Worm (Caenorhabditis elegans) whole organism, early embryonic: Measurements from ENCODE around the gene ethe-1.
A peak's percentile ranks its signal among the peaks of the same experiment; 100 is the strongest.

Experiments used
- B0310.2 ChIP-seq: sonication (generic microtip); optimal IDR thresholded peaks from 2 replicates; lab custom pipeline; 2016; ENCODE audit warnings: mild to moderate bottlenecking, missing genetic modification characterization, missing compliant biosample characterization
- F13C5.2 ChIP-seq: sonication (generic microtip); optimal IDR thresholded peaks from 2 replicates; lab custom pipeline; 2017; ENCODE audit warnings: mild to moderate bottlenecking, missing genetic modification characterization, inconsistent platforms, missing compliant biosample characterization
- aly-1 ChIP-seq: sonication (generic microtip); optimal IDR thresholded peaks from 2 replicates; lab custom pipeline; 2016; ENCODE audit warnings: missing genetic modification characterization, missing compliant biosample characterization
- ama-1 ChIP-seq: fragments of 150-350 bp; optimal IDR thresholded peaks from 2 replicates; lab custom pipeline; 2014
- ceh-13 ChIP-seq: fragments of 200-800 bp; sonication (Bioruptor generic); optimal IDR thresholded peaks from 2 replicates; lab custom pipeline; 2018; ENCODE audit warnings: mild to moderate bottlenecking, missing genetic modification characterization, missing compliant biosample characterization
- ceh-36 ChIP-seq: sonication (generic microtip); optimal IDR thresholded peaks from 2 replicates; lab custom pipeline; 2016; ENCODE audit warnings: missing genetic modification characterization, inconsistent platforms, missing compliant biosample characterization
- ets-7 ChIP-seq: sonication (generic microtip); optimal IDR thresholded peaks from 2 replicates; lab custom pipeline; 2016; ENCODE audit warnings: missing genotype, missing genetic modification characterization, missing compliant biosample characterization
- flt-1 ChIP-seq: fragments of 200-800 bp; sonication (Bioruptor generic); IDR thresholded peaks from 2 replicates; pipeline ENCODE4 v1.3.6; 2022; ENCODE audit warnings: missing genetic modification characterization, missing compliant biosample characterization
- hmbx-1 ChIP-seq: sonication (generic microtip); optimal IDR thresholded peaks from 2 replicates; lab custom pipeline; 2016; ENCODE audit warnings: mild to moderate bottlenecking, missing genetic modification characterization, missing compliant biosample characterization
- hmg-4 ChIP-seq: fragments of 200-800 bp; sonication (Bioruptor generic); optimal IDR thresholded peaks from 2 replicates; lab custom pipeline; 2018; ENCODE audit warnings: mild to moderate bottlenecking, missing genetic modification characterization, missing compliant biosample characterization
- hnd-1 ChIP-seq: sonication (generic microtip); optimal IDR thresholded peaks from 2 replicates; lab custom pipeline; 2016; ENCODE audit warnings: missing genetic modification characterization, missing compliant biosample characterization
- pes-1 ChIP-seq: fragments of 200-800 bp; sonication (Bioruptor generic); IDR thresholded peaks from 2 replicates; pipeline ENCODE4 v1.3.6; 2022; ENCODE audit warnings: missing genetic modification reagents, missing genetic modification characterization, missing compliant biosample characterization
- scrt-1 ChIP-seq: fragments of 200-800 bp; sonication (Bioruptor generic); IDR thresholded peaks from 2 replicates; pipeline ENCODE4 v1.3.6; 2022; ENCODE audit warnings: missing genetic modification characterization, missing compliant biosample characterization
- sea-1 ChIP-seq: fragments of 200-800 bp; sonication (Bioruptor generic); conservative IDR thresholded peaks from 2 replicates; pipeline ENCODE4 v1.3.6; 2022; ENCODE audit warnings: missing genetic modification characterization, missing compliant biosample characterization
- tbx-11 ChIP-seq: fragments of 200-800 bp; sonication (Bioruptor generic); IDR thresholded peaks from 2 replicates; pipeline ENCODE4 v1.3.6; 2022; ENCODE audit warnings: missing genetic modification characterization, missing compliant biosample characterization
- tbx-37 ChIP-seq: fragments of 200-800 bp; sonication (Bioruptor generic); conservative IDR thresholded peaks from 2 replicates; pipeline ENCODE4 v1.3.6; 2022; ENCODE audit warnings: missing genetic modification reagents, missing genetic modification characterization, missing compliant biosample characterization
- tra-4 ChIP-seq: sonication (generic microtip); optimal IDR thresholded peaks from 2 replicates; lab custom pipeline; 2017; ENCODE audit warnings: missing genetic modification characterization, missing compliant biosample characterization

Gene ethe-1

ce11 chrIV:9533071-9533470 lies 24.5 kb upstream of the ethe-1 start, which contains the start of gene F56H11.2:
Gene F56H11.2 (minus strand): TSS chrIV:9533171.
- no peak for TF ChIP-seq hnd-1
- no peak for TF ChIP-seq flt-1
- no peak for TF ChIP-seq tbx-11
- no peak for TF ChIP-seq F13C5.2 (tag; lab: Kevin White, UChicago)
- TF ChIP-seq ceh-13 (GFP tag; lab: Kevin White, UChicago): no peak
- no peak for TF ChIP-seq ama-1 (lab: Kevin White, UChicago)
- TF ChIP-seq B0310.2 (tag; lab: Kevin White, UChicago): no peak
- TF ChIP-seq hmg-4: no peak
- TF ChIP-seq tra-4 (tag; lab: Kevin White, UChicago): no peak
- TF ChIP-seq hmbx-1 (tag; lab: Kevin White, UChicago): no peak
- TF ChIP-seq aly-1: no peak

DNA sequence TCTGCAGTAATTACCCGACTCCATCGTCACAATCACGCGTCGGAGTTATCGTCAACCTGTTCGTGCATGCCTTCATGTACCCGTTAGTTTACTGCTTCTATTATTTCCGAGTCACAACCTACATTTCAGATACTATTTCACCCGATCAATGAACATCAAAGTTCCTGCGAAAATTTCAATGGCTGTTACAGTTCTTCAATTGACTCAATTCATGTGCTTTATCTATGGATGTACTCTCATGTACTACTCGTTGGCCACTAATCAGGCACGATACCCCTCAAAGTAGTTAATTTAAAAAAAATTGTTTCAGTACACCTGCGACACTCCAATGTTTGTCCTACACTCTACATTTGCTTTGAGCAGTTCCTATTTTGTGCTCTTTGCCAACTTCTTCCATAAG lies 22.2 kb upstream of the ethe-1 start:
- TF ChIP-seq sea-1 (GFP tag; lab: Robert Waterston, UW) (no peak), B0310.2 (tag; lab: Kevin White, UChicago) (no peak), flt-1 (no peak), ceh-13 (GFP tag; lab: Kevin White, UChicago) (no peak), hmbx-1 (tag; lab: Kevin White, UChicago) (no peak), ceh-36 (tag; lab: Kevin White, UChicago) (no peak), hnd-1 (no peak), tbx-37 (GFP tag; lab: Robert Waterston, UW) (no peak), scrt-1 (GFP tag; lab: Robert Waterston, UW) (no peak), ama-1 (lab: Kevin White, UChicago) (no peak), ets-7 (tag; lab: Kevin White, UChicago) (no peak), F13C5.2 (tag; lab: Kevin White, UChicago) (no peak), tbx-11 (no peak), tra-4 (tag; lab: Kevin White, UChicago) (no peak), hmg-4 (no peak), pes-1 (GFP tag; lab: Robert Waterston, UW) (no peak), aly-1 (no peak)

DNA sequence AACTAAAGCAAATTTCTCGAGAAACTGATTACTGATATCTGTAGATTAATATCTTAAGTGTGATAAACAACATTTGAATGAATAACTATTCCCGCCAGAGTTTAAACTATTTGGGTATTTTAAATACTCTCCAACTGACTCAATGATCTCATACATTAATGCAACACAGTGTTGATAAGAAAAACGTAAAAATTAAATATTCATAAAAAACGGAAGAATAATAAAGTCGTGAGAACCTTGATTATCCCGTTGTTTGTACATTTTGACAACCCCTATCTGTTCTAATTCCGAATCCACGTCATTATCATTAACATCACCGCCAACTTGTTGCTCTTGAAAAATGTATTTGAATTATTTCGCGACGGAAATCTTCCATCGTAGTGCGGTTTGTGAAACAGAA lies 21.1 kb upstream of the ethe-1 start, which contains the start of gene elo-7:
elo-7 (plus strand) TSS at position 301 of the 400 bp plus-strand sequence.
- no peak for TF ChIP-seq ceh-36 (tag; lab: Kevin White, UChicago)
- TF ChIP-seq F13C5.2 (tag; lab: Kevin White, UChicago): no peak
- no peak for TF ChIP-seq ets-7 (tag; lab: Kevin White, UChicago)
- TF ChIP-seq pes-1 (GFP tag; lab: Robert Waterston, UW): no peak
- no peak for TF ChIP-seq hmbx-1 (tag; lab: Kevin White, UChicago)
- no peak for TF ChIP-seq flt-1
- no peak for TF ChIP-seq hnd-1
- TF ChIP-seq tbx-11: no peak
- no peak for TF ChIP-seq ama-1 (lab: Kevin White, UChicago)
- no peak for TF ChIP-seq tra-4 (tag; lab: Kevin White, UChicago)
- TF ChIP-seq B0310.2 (tag; lab: Kevin White, UChicago): no peak
- TF ChIP-seq ceh-13 (GFP tag; lab: Kevin White, UChicago): no peak
- no peak for TF ChIP-seq hmg-4
- TF ChIP-seq aly-1: no peak
- TF ChIP-seq sea-1 (GFP tag; lab: Robert Waterston, UW): no peak
- no peak for TF ChIP-seq scrt-1 (GFP tag; lab: Robert Waterston, UW)

DNA sequence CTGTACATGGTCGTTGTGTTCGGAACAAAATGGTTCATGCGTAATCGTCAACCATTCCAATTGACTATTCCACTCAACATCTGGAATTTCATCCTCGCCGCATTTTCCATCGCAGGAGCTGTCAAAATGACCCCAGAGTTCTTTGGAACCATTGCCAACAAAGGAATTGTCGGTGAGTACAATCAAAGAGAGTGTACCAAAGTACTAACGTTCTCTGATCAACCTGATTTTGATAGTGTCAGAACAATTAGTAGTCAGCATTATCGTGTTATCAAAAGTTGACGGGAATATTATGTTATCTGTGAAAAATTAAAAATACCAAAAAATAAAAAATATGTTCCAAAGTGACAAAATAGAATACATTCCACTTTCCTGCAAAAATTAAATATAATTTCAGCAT lies 18.4 kb upstream of the ethe-1 start:
- TF ChIP-seq B0310.2 (tag; lab: Kevin White, UChicago): no peak
- TF ChIP-seq ets-7 (tag; lab: Kevin White, UChicago): no peak
- TF ChIP-seq flt-1: no peak
- TF ChIP-seq tbx-37 (GFP tag; lab: Robert Waterston, UW): no peak
- TF ChIP-seq aly-1: no peak
- TF ChIP-seq F13C5.2 (tag; lab: Kevin White, UChicago): no peak
- no peak for TF ChIP-seq hnd-1
- TF ChIP-seq tbx-11: no peak

DNA sequence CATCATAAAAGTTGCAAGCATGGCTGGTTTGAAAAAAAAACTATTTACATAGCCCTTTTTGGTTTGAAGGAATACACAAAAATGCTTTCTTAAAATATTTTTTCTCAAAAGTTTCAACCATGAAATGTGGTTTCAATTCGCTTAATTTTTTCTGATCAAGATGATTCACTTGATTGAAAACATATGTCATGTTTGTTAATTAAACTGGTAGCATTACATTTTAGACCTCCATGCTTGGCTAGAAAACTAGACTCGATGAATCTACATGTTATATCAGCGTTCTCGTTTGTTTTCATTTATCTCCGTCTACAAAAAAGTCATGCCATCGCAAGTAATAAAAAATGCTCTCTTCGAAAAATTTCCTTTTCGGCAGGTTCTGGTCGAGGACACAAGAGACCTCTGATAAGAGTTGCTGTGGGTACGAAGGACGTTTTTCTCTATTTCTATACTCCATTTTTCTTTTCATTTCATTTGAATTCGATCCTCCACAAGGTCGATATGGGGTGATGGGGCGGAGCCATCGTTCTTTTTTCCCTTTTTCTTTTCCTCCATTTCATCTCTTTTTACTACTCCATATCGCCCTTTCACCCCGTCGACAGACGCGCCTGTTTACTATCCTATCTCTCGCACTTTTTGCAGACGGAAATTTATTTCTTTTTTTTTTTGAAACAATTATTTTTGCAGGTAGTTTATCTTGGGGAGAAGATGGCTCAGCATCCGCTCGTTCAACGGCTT lies 17.3 kb upstream of the ethe-1 start, which contains the start of gene elo-1:
elo-1 (plus strand) TSS at position 685 of the 735 bp plus-strand sequence.
- TF ChIP-seq tbx-11 (no peak), tbx-37 (GFP tag; lab: Robert Waterston, UW) (no peak), ceh-13 (GFP tag; lab: Kevin White, UChicago) (no peak), pes-1 (GFP tag; lab: Robert Waterston, UW) (no peak), flt-1 (no peak), B0310.2 (tag; lab: Kevin White, UChicago) (no peak), ceh-36 (tag; lab: Kevin White, UChicago) (no peak), ets-7 (tag; lab: Kevin White, UChicago) (no peak), scrt-1 (GFP tag; lab: Robert Waterston, UW) (no peak), F13C5.2 (tag; lab: Kevin White, UChicago) (no peak), hmbx-1 (tag; lab: Kevin White, UChicago) (no peak), tra-4 (tag; lab: Kevin White, UChicago) (no peak), hnd-1 (no peak), aly-1 (no peak)

- no peak for TF ChIP-seq hmbx-1 (tag; lab: Kevin White, UChicago)
- no peak for TF ChIP-seq ets-7 (tag; lab: Kevin White, UChicago)
- no peak for TF ChIP-seq tbx-37 (GFP tag; lab: Robert Waterston, UW)
- TF ChIP-seq hmg-4: no peak
- peak; percentile 11 for TF ChIP-seq F13C5.2 (tag; lab: Kevin White, UChicago)
- no peak for TF ChIP-seq tra-4 (tag; lab: Kevin White, UChicago)
Measured at ce11 chrIV:9524849-9525460, 16.4 kb upstream of the ethe-1 start, which contains the start of gene ndua-5. Gene ndua-5 (minus strand): TSS chrIV:9524899.

ce11 chrIV:9523139-9523538 lies 14.6 kb upstream of the ethe-1 start:
- no peak for TF ChIP-seq ama-1 (lab: Kevin White, UChicago)
- no peak for TF ChIP-seq tbx-37 (GFP tag; lab: Robert Waterston, UW)
